Fruit fly (Drosophila melanogaster) whole organism, embryonic: ENCODE measurements around the gene wls.

Experiments
- CG10462 ChIP-seq: fragments of 200-800 bp; sonication (Bioruptor generic); optimal IDR thresholded peaks from 2 replicates; lab custom pipeline; 2016; ENCODE audit warnings: missing biosample characterization, missing genetic modification characterization
- CG13123 ChIP-seq: fragments of 200-800 bp; sonication (Bioruptor generic); optimal IDR thresholded peaks from 2 replicates; lab custom pipeline; 2016; ENCODE audit warnings: missing biosample characterization, missing genetic modification characterization
- CG14014 ChIP-seq: fragments of 200-800 bp; sonication (Bioruptor generic); IDR thresholded peaks from 2 replicates; pipeline ENCODE4 v1.3.6; 2022; ENCODE audit warnings: missing biosample characterization, missing genetic modification characterization
- CG6683 ChIP-seq: fragments of 200-800 bp; sonication (Bioruptor generic); optimal IDR thresholded peaks from 2 replicates; lab custom pipeline; 2017; ENCODE audit warnings: missing biosample characterization, mild to moderate bottlenecking, missing genetic modification characterization, missing genetic modification reagents
- CkIIα-i1 ChIP-seq: fragments of 200-800 bp; sonication (Bioruptor generic); IDR thresholded peaks from 2 replicates; pipeline ENCODE4 v1.3.6; 2022; ENCODE audit warnings: missing biosample characterization, missing genetic modification characterization
- Doc3 ChIP-seq: fragments of 200-800 bp; sonication (Bioruptor generic); IDR thresholded peaks from 3 replicates; pipeline ENCODE4 v1.3.6; 2022; ENCODE audit warnings: missing biosample characterization, missing genetic modification characterization; ENCODE audit not compliant: partially characterized antibody
- Hr78 ChIP-seq, 2 experiments: fragments of 200-800 bp in 1 of 2; fragments of >200 bp in 1 of 2; sonication (Bioruptor generic) in 1 of 2; optimal IDR thresholded peaks; 2 replicates each; lab custom pipeline; 2017 to 2019; ENCODE audit warnings: missing biosample characterization in 2 of 2, missing genetic modification characterization in 2 of 2, mild to moderate bottlenecking in 1 of 2, moderate library complexity in 1 of 2
- Lpt ChIP-seq: fragments of >200 bp; optimal IDR thresholded peaks from 2 replicates; lab custom pipeline; 2018; ENCODE audit warnings: missing biosample characterization, missing genetic modification characterization
- abd-A ChIP-seq: fragments of 200-800 bp; sonication (Bioruptor generic); optimal IDR thresholded peaks from 3 replicates; lab custom pipeline; 2019; ENCODE audit warnings: missing biosample characterization, mild to moderate bottlenecking, missing genetic modification characterization, moderate library complexity
- chinmo ChIP-seq: fragments of 200-800 bp; sonication (Bioruptor generic); IDR thresholded peaks from 4 replicates; pipeline ENCODE4 v1.3.6; 2022; ENCODE audit warnings: missing biosample characterization, missing genetic modification characterization; ENCODE audit not compliant: partially characterized antibody
- psq ChIP-seq: fragments of 200-800 bp; sonication (Bioruptor generic); optimal IDR thresholded peaks from 2 replicates; lab custom pipeline; 2017; ENCODE audit warnings: missing biosample characterization, missing genetic modification characterization
- toy ChIP-seq: fragments of 200-800 bp; sonication (Bioruptor generic); IDR thresholded peaks from 2 replicates; pipeline ENCODE4 v1.3.6; 2022; ENCODE audit warnings: missing biosample characterization, missing genetic modification characterization

- TF ChIP-seq CG13123 (GFP tag; lab: Kevin White, UChicago) (no peak), Doc3 (GFP tag; lab: Robert Waterston, UW) (no peak), psq (GFP tag; lab: Kevin White, UChicago) (no peak), Lpt (GFP tag; lab: Kevin White, UChicago) (no peak), CG10462 (GFP tag; lab: Kevin White, UChicago) (no peak), Hr78 (GFP tag; optimal IDR thresholded peaks at IDR 0.05; lab: Kevin White, UChicago) (no peak), CG14014 (no peak), chinmo (GFP tag; lab: Robert Waterston, UW) (no peak), abd-A (no peak), toy (GFP tag; lab: Robert Waterston, UW) (no peak), CkIIα-i1 (GFP tag; lab: Robert Waterston, UW) (no peak), CG6683 (GFP tag; lab: Kevin White, UChicago) (no peak)
Observed at dm6 chr3L:11196860-11197259, 27.4 kb upstream of the wls start.
